Worm (Caenorhabditis elegans): ENCODE results near the gene cest-35.2.

The cest-35.2 gene

ce11 chrV:5239404-5239803 is 2.4 kb upstream of the cest-35.2 start, which contains the start of gene C52A10.3:
TSS of gene C52A10.3 (minus strand) at chrV:5239504.
- no peak for TF ChIP-seq aha-1 (tag)
- TF ChIP-seq php-3 (GFP tag; IDR thresholded peaks at IDR 0.05), result no peak
- no peak for TF ChIP-seq hif-1 (tag; optimal IDR thresholded peaks at IDR 0.05)
- no peak for TF ChIP-seq daf-8 (GFP tag; IDR thresholded peaks at IDR 0.05)
- TF ChIP-seq duxl-1 (tag; optimal IDR thresholded peaks at IDR 0.05; ENCODE audit: poor library complexity), result no peak
- TF ChIP-seq nhr-102 (tag; optimal IDR thresholded peaks at IDR 0.05), result no peak
- TF ChIP-seq F37D6.2 (tag; optimal IDR thresholded peaks at IDR 0.05), result no peak
- TF ChIP-seq zip-2 (tag; optimal IDR thresholded peaks at IDR 0.05), result no peak
- no peak for TF ChIP-seq F26F4.8 (GFP tag; conservative IDR thresholded peaks at IDR 0.05)
- no peak for TF ChIP-seq lin-15B (tag; optimal IDR thresholded peaks at IDR 0.05)
- no peak for TF ChIP-seq ceh-20 (GFP tag; IDR thresholded peaks at IDR 0.05)
- no peak for TF ChIP-seq hmg-1.1 (GFP tag; IDR thresholded peaks at IDR 0.05)
- TF ChIP-seq ztf-7 (tag; optimal IDR thresholded peaks at IDR 0.05), result no peak
- no peak for TF ChIP-seq dpl-1 (GFP tag; optimal IDR thresholded peaks at IDR 0.05)
- TF ChIP-seq ceh-62 (tag; optimal IDR thresholded peaks at IDR 0.05), result no peak

ce11 chrV:5233777-5234176 is 3.2 kb downstream of the cest-35.2 start, which contains the start of gene cest-32:
TSS of gene cest-32 (minus strand) at chrV:5233891.
- TF ChIP-seq dve-1 (tag; optimal IDR thresholded peaks at IDR 0.05; ENCODE audit: insufficient read depth) (peak; percentile 2), zip-2 (tag; optimal IDR thresholded peaks at IDR 0.05) (no peak)

ce11 chrV:5228513-5228912 is 8.5 kb downstream of the cest-35.2 start:
- TF ChIP-seq nhr-28 (tag; optimal IDR thresholded peaks at IDR 0.05), result peak; percentile 21
- TF ChIP-seq nhr-11 (tag; optimal IDR thresholded peaks at IDR 0.05), result no peak
- TF ChIP-seq tra-1 (GFP tag; IDR thresholded peaks at IDR 0.05), result no peak
- TF ChIP-seq unc-62 (GFP tag; optimal IDR thresholded peaks at IDR 0.05 in 1 of 2), result peak in 1 of 2 experiments; percentile 85
- no peak for TF ChIP-seq unc-62 (tag; optimal IDR thresholded peaks at IDR 0.05)

- TF ChIP-seq mdl-1 (tag; optimal IDR thresholded peaks at IDR 0.05) (peak in 1 of 2 experiments; percentile 3), Y105C5A.15 (GFP tag; IDR thresholded peaks at IDR 0.05) (no peak), gei-8 (GFP tag; optimal IDR thresholded peaks at IDR 0.05) (no peak), Y5F2A.4 (GFP tag; optimal IDR thresholded peaks at IDR 0.05) (no peak)
Observed at ce11 chrV:5225660-5226059, 11.4 kb downstream of the cest-35.2 start.

ce11 chrV:5223044-5223443 is 14.0 kb downstream of the cest-35.2 start, which contains the start of gene Y49G5B.1:
TSS of gene Y49G5B.1 (plus strand) at chrV:5223367.
- TF ChIP-seq nhr-28 (tag; optimal IDR thresholded peaks at IDR 0.05) (peak; percentile 6), lin-1 (GFP tag; IDR thresholded peaks at IDR 0.05) (no peak), dmd-9 (GFP tag; IDR thresholded peaks at IDR 0.05) (no peak), nhr-11 (tag; optimal IDR thresholded peaks at IDR 0.05) (no peak), aha-1 (tag) (peak; percentile 87), D1046.2 (GFP tag; IDR thresholded peaks at IDR 0.05) (no peak), set-16 (GFP tag; IDR thresholded peaks at IDR 0.05) (no peak), pqm-1 (tag; optimal IDR thresholded peaks at IDR 0.05) (peak; percentile 6), mxl-2 (GFP tag; conservative IDR thresholded peaks at IDR 0.05) (no peak), hmg-1.1 (GFP tag; IDR thresholded peaks at IDR 0.05) (no peak), dmd-6 (GFP tag; IDR thresholded peaks at IDR 0.05) (peak; percentile 49), ama-1 (optimal IDR thresholded peaks at IDR 0.05) (no peak), vab-7 (GFP tag; IDR thresholded peaks at IDR 0.05) (no peak)
